Fruit fly (Drosophila melanogaster) whole organism, embryonic: ENCODE measurements around the gene HINT1.

Source experiments
- Aef1 ChIP-seq: fragments of 200-800 bp; sonication (Bioruptor generic); IDR thresholded peaks from 3 replicates; pipeline ENCODE4 v1.3.6; 2022; ENCODE audit warnings: missing biosample characterization, missing genetic modification characterization
- Atf6 ChIP-seq: fragments of 200-800 bp; sonication (Bioruptor generic); IDR thresholded peaks from 2 replicates; pipeline ENCODE4 v1.3.6; 2022; ENCODE audit warnings: missing biosample characterization, missing genetic modification characterization
- Bdp1 ChIP-seq: fragments of 200-800 bp; sonication (Bioruptor generic); optimal IDR thresholded peaks from 3 replicates; lab custom pipeline; 2016; ENCODE audit warnings: missing biosample characterization, missing genetic modification characterization
- CG10366 ChIP-seq: fragments of 200-800 bp; sonication (Bioruptor generic); IDR thresholded peaks from 2 replicates; pipeline ENCODE4 v1.3.6; 2022; ENCODE audit warnings: missing biosample characterization, missing genetic modification characterization
- CG11456 ChIP-seq: fragments of 200-800 bp; sonication (Bioruptor generic); IDR thresholded peaks from 3 replicates; pipeline ENCODE4 v1.3.6; 2022; ENCODE audit warnings: missing biosample characterization, missing genetic modification characterization
- CG13624 ChIP-seq: fragments of 200-800 bp; sonication (Bioruptor generic); optimal IDR thresholded peaks from 2 replicates; lab custom pipeline; 2016; ENCODE audit warnings: missing biosample characterization, missing genetic modification characterization
- CG14667 ChIP-seq: fragments of 200-800 bp; sonication (Bioruptor generic); IDR thresholded peaks from 2 replicates; pipeline ENCODE4 v1.3.6; 2022; ENCODE audit warnings: missing biosample characterization, missing genetic modification characterization
- CG14860 ChIP-seq: fragments of 200-800 bp; sonication (Bioruptor generic); IDR thresholded peaks from 3 replicates; pipeline ENCODE4 v1.3.6; 2022; ENCODE audit warnings: missing biosample characterization, missing genetic modification characterization; ENCODE audit not compliant: partially characterized antibody
- CG15269 ChIP-seq: fragments of 200-800 bp; sonication (Bioruptor generic); optimal IDR thresholded peaks from 2 replicates; lab custom pipeline; 2018; ENCODE audit warnings: missing biosample characterization, mild to moderate bottlenecking, missing genetic modification characterization, moderate library complexity
- CG1529 ChIP-seq: fragments of 200-800 bp; sonication (Bioruptor generic); optimal IDR thresholded peaks from 3 replicates; lab custom pipeline; 2018; ENCODE audit warnings: missing biosample characterization, missing genetic modification characterization
- CG1647 ChIP-seq: fragments of 200-800 bp; sonication (Bioruptor generic); optimal IDR thresholded peaks from 3 replicates; lab custom pipeline; 2016; ENCODE audit warnings: missing biosample characterization, missing genetic modification characterization
- CG17359 ChIP-seq: fragments of 200-800 bp; sonication (Bioruptor generic); optimal IDR thresholded peaks from 3 replicates; lab custom pipeline; 2018; ENCODE audit warnings: missing biosample characterization, mild to moderate bottlenecking, missing genetic modification characterization, moderate library complexity
- CG30403 ChIP-seq: fragments of 200-800 bp; sonication (Bioruptor generic); optimal IDR thresholded peaks from 3 replicates; lab custom pipeline; 2016; ENCODE audit warnings: missing biosample characterization, missing genetic modification characterization
- CG32532 ChIP-seq: fragments of 200-800 bp; sonication (Bioruptor generic); IDR thresholded peaks from 2 replicates; pipeline ENCODE4 v1.3.6; 2022; ENCODE audit warnings: missing biosample characterization, missing genetic modification characterization
- CG34422 ChIP-seq: fragments of 200-800 bp; sonication (Bioruptor generic); IDR thresholded peaks from 3 replicates; pipeline ENCODE4 v1.3.6; 2022; ENCODE audit warnings: missing biosample characterization, missing genetic modification characterization
- CG4360 ChIP-seq: fragments of 200-800 bp; sonication (Bioruptor generic); IDR thresholded peaks from 2 replicates; pipeline ENCODE4 v1.3.6; 2022; ENCODE audit warnings: missing biosample characterization, missing genetic modification characterization
- CG4404 ChIP-seq: fragments of 200-800 bp; sonication (Bioruptor generic); IDR thresholded peaks from 2 replicates; pipeline ENCODE4 v1.3.6; 2022; ENCODE audit warnings: missing biosample characterization, missing genetic modification characterization
- CG7556 ChIP-seq: fragments of 200-800 bp; sonication (Bioruptor generic); optimal IDR thresholded peaks from 2 replicates; lab custom pipeline; 2017; ENCODE audit warnings: missing biosample characterization, mild to moderate bottlenecking, missing genetic modification characterization
- CG8290 ChIP-seq, 3 experiments: fragments of 200-800 bp; sonication (Bioruptor generic); optimal IDR thresholded peaks; 2 replicates each; lab custom pipeline; 2016 to 2019; ENCODE audit warnings: missing biosample characterization in 3 of 3, missing genetic modification characterization in 3 of 3, mild to moderate bottlenecking in 2 of 3, moderate library complexity in 1 of 3
- CrebB ChIP-seq: fragments of 200-800 bp; sonication (Bioruptor generic); optimal IDR thresholded peaks from 3 replicates; lab custom pipeline; 2018; ENCODE audit warnings: missing biosample characterization, mild to moderate bottlenecking, missing genetic modification characterization
- D ChIP-seq, 2 experiments: fragments of 200-800 bp in 1 of 2; fragments of >200 bp in 1 of 2; sonication (Bioruptor generic) in 1 of 2; optimal IDR thresholded peaks; 2 replicates in 1 of 2; 3 replicates in 1 of 2; lab custom pipeline; 2017; ENCODE audit warnings: mild to moderate bottlenecking in 1 of 2, missing biosample characterization in 1 of 2, missing genetic modification characterization in 1 of 2, missing genetic modification reagents in 1 of 2
- D19B ChIP-seq: fragments of 200-800 bp; sonication (Bioruptor generic); optimal IDR thresholded peaks from 2 replicates; lab custom pipeline; 2017; ENCODE audit warnings: missing biosample characterization, mild to moderate bottlenecking, missing genetic modification characterization
- Dip3 ChIP-seq: fragments of 200-800 bp; sonication (Bioruptor generic); optimal IDR thresholded peaks from 3 replicates; lab custom pipeline; 2016; ENCODE audit warnings: missing biosample characterization, missing genetic modification characterization
- Ets65A ChIP-seq: fragments of 200-800 bp; sonication (Bioruptor generic); peaks from one replicate; lab custom pipeline; 2016; ENCODE audit warnings: missing biosample characterization, missing genetic modification characterization
- Hand ChIP-seq: fragments of 200-800 bp; sonication (Bioruptor generic); optimal IDR thresholded peaks from 2 replicates; lab custom pipeline; 2017; ENCODE audit warnings: mild to moderate bottlenecking, missing biosample characterization, missing genetic modification reagents, missing genetic modification characterization
- Hmx ChIP-seq: fragments of 200-800 bp; sonication (Bioruptor generic); optimal IDR thresholded peaks from 2 replicates; lab custom pipeline; 2016; ENCODE audit warnings: missing biosample characterization, missing genetic modification characterization
- Hr51 ChIP-seq, 2 experiments: fragments of 200-800 bp; sonication (Bioruptor generic); optimal IDR thresholded peaks; 2 replicates in 1 of 2; 3 replicates in 1 of 2; lab custom pipeline; 2016 to 2018; ENCODE audit warnings: missing biosample characterization in 2 of 2, missing genetic modification characterization in 2 of 2, mild to moderate bottlenecking in 1 of 2, moderate library complexity in 1 of 2
- Meics ChIP-seq: fragments of 200-800 bp; sonication (Bioruptor generic); optimal IDR thresholded peaks from 2 replicates; lab custom pipeline; 2017; ENCODE audit warnings: missing biosample characterization, mild to moderate bottlenecking, missing genetic modification characterization
- Mrtf ChIP-seq: fragments of 200-800 bp; sonication (Bioruptor generic); IDR thresholded peaks from 3 replicates; pipeline ENCODE4 v1.3.6; 2022; ENCODE audit warnings: missing biosample characterization, missing genetic modification characterization
- NfI ChIP-seq: fragments of 200-800 bp; sonication (Bioruptor generic); optimal IDR thresholded peaks from 3 replicates; lab custom pipeline; 2018; ENCODE audit warnings: missing biosample characterization, mild to moderate bottlenecking, missing genetic modification characterization, moderate library complexity
- Ptx1 ChIP-seq: fragments of 200-800 bp; sonication (Bioruptor generic); IDR thresholded peaks from 2 replicates; pipeline ENCODE4 v1.3.6; 2022; ENCODE audit warnings: missing biosample characterization, missing genetic modification characterization
- dmrt99B ChIP-seq: fragments of 200-800 bp; sonication (Bioruptor generic); optimal IDR thresholded peaks from 2 replicates; lab custom pipeline; 2018; ENCODE audit warnings: missing biosample characterization, mild to moderate bottlenecking, missing genetic modification characterization, moderate library complexity
- dysf ChIP-seq: fragments of 200-800 bp; sonication (Bioruptor generic); IDR thresholded peaks from 3 replicates; pipeline ENCODE4 v1.3.6; 2022; ENCODE audit warnings: missing biosample characterization, missing genetic modification characterization
- lab ChIP-seq: fragments of 200-800 bp; sonication (Bioruptor generic); optimal IDR thresholded peaks from 3 replicates; lab custom pipeline; 2017; ENCODE audit warnings: missing biosample characterization, missing genetic modification characterization, mild to moderate bottlenecking, moderate library complexity, missing genetic modification reagents
- prd ChIP-seq, 3 experiments: fragments of >200 bp in 2 of 3; fragments of 200-800 bp in 1 of 3; sonication (Bioruptor generic) in 1 of 3; optimal IDR thresholded peaks in 2 of 3; IDR thresholded peaks in 1 of 3; 2 replicates in 2 of 3; 3 replicates in 1 of 3; pipeline versions ENCODE4 v1.3.6 to Lab custom; 2017 to 2022; ENCODE audit warnings: missing biosample characterization in 1 of 3, missing genetic modification characterization in 1 of 3
- row ChIP-seq: fragments of 200-800 bp; sonication (Bioruptor generic); IDR thresholded peaks from 3 replicates; pipeline ENCODE4 v1.3.6; 2022; ENCODE audit warnings: missing biosample characterization, missing genetic modification characterization
- scrt ChIP-seq: fragments of 200-800 bp; sonication (Bioruptor generic); optimal IDR thresholded peaks from 2 replicates; lab custom pipeline; 2018; ENCODE audit warnings: missing biosample characterization, mild to moderate bottlenecking, missing genetic modification characterization, moderate library complexity
- seq ChIP-seq: fragments of 200-800 bp; sonication (Bioruptor generic); IDR thresholded peaks from 2 replicates; pipeline ENCODE4 v1.3.6; 2022; ENCODE audit warnings: missing biosample characterization, missing genetic modification characterization
- stc ChIP-seq: fragments of 200-800 bp; sonication (Bioruptor generic); IDR thresholded peaks from 2 replicates; pipeline ENCODE4 v1.3.6; 2022; ENCODE audit warnings: missing biosample characterization, missing genetic modification characterization
- tgo ChIP-seq: fragments of 200-800 bp; sonication (Bioruptor generic); IDR thresholded peaks from 3 replicates; pipeline ENCODE4 v1.3.6; 2022; ENCODE audit warnings: missing biosample characterization, missing genetic modification characterization
- ttk ChIP-seq: fragments of 200-800 bp; sonication (Bioruptor generic); IDR thresholded peaks from 2 replicates; pipeline ENCODE4 v2.1.2; 2022; ENCODE audit warnings: missing biosample characterization, missing genetic modification characterization
- tup ChIP-seq: fragments of 200-800 bp; sonication (Bioruptor generic); optimal IDR thresholded peaks from 2 replicates; lab custom pipeline; 2016; ENCODE audit warnings: missing biosample characterization, mild to moderate bottlenecking, missing genetic modification characterization, moderate library complexity
- vvl ChIP-seq: fragments of 200-800 bp; sonication (Bioruptor generic); IDR thresholded peaks from 2 replicates; pipeline ENCODE4 v1.3.6; 2022; ENCODE audit warnings: missing biosample characterization, missing genetic modification characterization

HINT1 gene

dm6 chr2L:2723100-2723499 is 46.8 kb upstream of the HINT1 start (continued):
- TF ChIP-seq Aef1 (GFP tag; lab: Robert Waterston, UW) (0 out of 3 replicates have a peak, but pooled peaks have one; percentile 12), lab (GFP tag; lab: Kevin White, UChicago) (peak; percentile 60), dmrt99B (peak; percentile 30), tgo (GFP tag; lab: Robert Waterston, UW) (peak; percentile 36; the same call in 1 of the 3 replicates), CG1529 (GFP tag; lab: Kevin White, UChicago) (no peak), CG14667 (0 out of 2 replicates have a peak, but pooled peaks have one; percentile 13), scrt (GFP tag; lab: Kevin White, UChicago) (peak; percentile 83), ttk (GFP tag; lab: Robert Waterston, UW) (peak; percentile 33; the same call in 1 of the 2 replicates), Ets65A (GFP tag; lab: Kevin White, UChicago) (peak; percentile 91), CG14860 (GFP tag; lab: Robert Waterston, UW) (no peak), stc (GFP tag; lab: Robert Waterston, UW) (no peak), seq (GFP tag; lab: Robert Waterston, UW) (no peak), Dip3 (GFP tag; lab: Kevin White, UChicago) (peak; percentile 1), CG1647 (GFP tag; lab: Kevin White, UChicago) (no peak), D19B (GFP tag; lab: Kevin White, UChicago) (peak; percentile 77), CG4404 (peak; percentile 22; the same call in 1 of the 2 replicates), Ptx1 (GFP tag; lab: Robert Waterston, UW) (no peak), dysf (GFP tag; lab: Robert Waterston, UW) (peak; percentile 58), NfI (GFP tag; lab: Kevin White, UChicago) (peak; percentile 3), vvl (GFP tag; lab: Robert Waterston, UW) (peak; percentile 53; the same call in 1 of the 2 replicates), Atf6 (GFP tag; lab: Robert Waterston, UW) (no peak), CG15269 (tag; lab: Kevin White, UChicago) (peak; percentile 26), CG8290 (GFP tag; optimal IDR thresholded peaks at IDR 0.05; lab: Kevin White, UChicago) (no peak), CG8290 (tag; optimal IDR thresholded peaks at IDR 0.05; lab: Kevin White, UChicago) (peak in 1 of 2 experiments; percentile 63), prd (optimal IDR thresholded peaks at IDR 0.05; lab: Kevin White, UChicago) (no peak), prd (GFP tag; IDR thresholded peaks at IDR 0.05; lab: Robert Waterston, UW) (peak; percentile 40; the same call in 1 of the 3 replicates), CG13624 (peak; percentile 5), tup (GFP tag; lab: Kevin White, UChicago) (no peak), Mrtf (GFP tag; lab: Robert Waterston, UW) (0 out of 3 replicates have a peak, but pooled peaks have one; percentile 24), CG34422 (no peak), CG32532 (GFP tag; lab: Robert Waterston, UW) (peak; percentile 56), row (GFP tag; lab: Robert Waterston, UW) (peak; percentile 66), CG10366 (peak; percentile 36), Meics (GFP tag; lab: Kevin White, UChicago) (peak; percentile 42), Hand (GFP tag; lab: Kevin White, UChicago) (peak; percentile 4), CG17359 (peak; percentile 30), CG7556 (GFP tag; lab: Kevin White, UChicago) (peak; percentile 11), CG4360 (no peak), Bdp1 (GFP tag; lab: Kevin White, UChicago) (no peak), Hmx (no peak), CrebB (tag; lab: Kevin White, UChicago) (no peak), CG30403 (peak; percentile 17), Hr51 (GFP tag; optimal IDR thresholded peaks at IDR 0.05; lab: Kevin White, UChicago) (peak in 1 of 2 experiments; percentile 39), D (optimal IDR thresholded peaks at IDR 0.05; lab: Kevin White, UChicago) (no peak), D (GFP tag; optimal IDR thresholded peaks at IDR 0.05; lab: Kevin White, UChicago) (no peak), CG11456 (GFP tag; lab: Robert Waterston, UW) (0 out of 3 replicates have a peak, but pooled peaks have one; percentile 42)
